Worm (Caenorhabditis elegans): ENCODE results near the gene F53C3.11.
A peak's percentile ranks its signal among the peaks of the same experiment; 100 is the strongest.

Gene F53C3.11

ce11 chrII:3896920-3897319 is 9.6 kb downstream of the F53C3.11 start:
- TF ChIP-seq ztf-1 (GFP tag; conservative IDR thresholded peaks at IDR 0.05) = no peak
- TF ChIP-seq snpc-4 (tag; optimal IDR thresholded peaks at IDR 0.05) = no peak
- no peak for TF ChIP-seq mbf-1 (tag; optimal IDR thresholded peaks at IDR 0.05)
- no peak for TF ChIP-seq nhr-10 (tag; optimal IDR thresholded peaks at IDR 0.05)
- no peak for TF ChIP-seq ztf-11 (tag; optimal IDR thresholded peaks at IDR 0.05)
- TF ChIP-seq nhr-6 (tag; optimal IDR thresholded peaks at IDR 0.05) = no peak
- TF ChIP-seq ceh-82 (tag; optimal IDR thresholded peaks at IDR 0.05) = no peak
- no peak for TF ChIP-seq nhr-11 (tag; optimal IDR thresholded peaks at IDR 0.05)
- no peak for TF ChIP-seq lin-11 (tag; optimal IDR thresholded peaks at IDR 0.05)
- peak; percentile 78 for TF ChIP-seq crh-2 (tag; optimal IDR thresholded peaks at IDR 0.05)
- peak; percentile 10 for TF ChIP-seq gmeb-1 (tag; optimal IDR thresholded peaks at IDR 0.05)
- no peak for TF ChIP-seq ztf-4 (tag; optimal IDR thresholded peaks at IDR 0.05)
- TF ChIP-seq dmd-4 (tag; optimal IDR thresholded peaks at IDR 0.05) = no peak
- no peak for TF ChIP-seq egl-27 (tag; optimal IDR thresholded peaks at IDR 0.05)
- no peak for TF ChIP-seq fos-1 (tag; optimal IDR thresholded peaks at IDR 0.05)
- TF ChIP-seq ZK546.5 (tag; optimal IDR thresholded peaks at IDR 0.05) = no peak
- TF ChIP-seq mdl-1 (tag; optimal IDR thresholded peaks at IDR 0.05) = no peak
- TF ChIP-seq elt-3 (tag; optimal IDR thresholded peaks at IDR 0.05) = no peak
- no peak for TF ChIP-seq mab-5 (tag; optimal IDR thresholded peaks at IDR 0.05)
- no peak for TF ChIP-seq nhr-23 (tag; optimal IDR thresholded peaks at IDR 0.05)
- TF ChIP-seq ama-1 (optimal IDR thresholded peaks at IDR 0.05) = no peak
- TF ChIP-seq R02D3.7 (tag; optimal IDR thresholded peaks at IDR 0.05) = no peak
- peak; percentile 38 for TF ChIP-seq nhr-21 (tag; optimal IDR thresholded peaks at IDR 0.05)
- peak; percentile 73 for TF ChIP-seq F13H6.1 (tag; optimal IDR thresholded peaks at IDR 0.05)
- TF ChIP-seq sma-3 (GFP tag; optimal IDR thresholded peaks at IDR 0.05) = peak; percentile 14
- TF ChIP-seq nhr-25 (tag; optimal IDR thresholded peaks at IDR 0.05) = peak; percentile 48
- no peak for TF ChIP-seq nhr-12 (tag; optimal IDR thresholded peaks at IDR 0.05)
- TF ChIP-seq C34F6.9 (tag; optimal IDR thresholded peaks at IDR 0.05) = peak; percentile 59
- no peak for TF ChIP-seq lin-39 (tag; optimal IDR thresholded peaks at IDR 0.05)
- no peak for TF ChIP-seq peb-1 (tag; optimal IDR thresholded peaks at IDR 0.05)
- TF ChIP-seq nhr-129 (tag; optimal IDR thresholded peaks at IDR 0.05) = peak; percentile 27
- no peak for TF ChIP-seq elt-1 (tag; optimal IDR thresholded peaks at IDR 0.05)
- TF ChIP-seq unc-62 (GFP tag; optimal IDR thresholded peaks at IDR 0.05) = no peak
- TF ChIP-seq lin-13 (GFP tag; optimal IDR thresholded peaks at IDR 0.05) = peak; percentile 59
- no peak for TF ChIP-seq sem-4 (tag; optimal IDR thresholded peaks at IDR 0.05)
- no peak for TF ChIP-seq nhr-77 (tag; optimal IDR thresholded peaks at IDR 0.05)
- no peak for TF ChIP-seq alr-1 (tag; optimal IDR thresholded peaks at IDR 0.05)
- no peak for TF ChIP-seq nhr-237 (tag; optimal IDR thresholded peaks at IDR 0.05)
- TF ChIP-seq zag-1 (tag; optimal IDR thresholded peaks at IDR 0.05) = no peak
- no peak for TF ChIP-seq ceh-16 (tag; optimal IDR thresholded peaks at IDR 0.05)
- peak in 1 of 2 experiments; percentile 57 for TF ChIP-seq lsy-2 (tag; optimal IDR thresholded peaks at IDR 0.05)
- no peak for TF ChIP-seq skn-1 (tag; optimal IDR thresholded peaks at IDR 0.05)
- peak; percentile 50 for TF ChIP-seq unc-55 (GFP tag; optimal IDR thresholded peaks at IDR 0.05)
- TF ChIP-seq blmp-1 (tag; optimal IDR thresholded peaks at IDR 0.05; ENCODE audit: insufficient read depth) = no peak
- TF ChIP-seq aly-2 (tag; optimal IDR thresholded peaks at IDR 0.05) = no peak
- TF ChIP-seq Y55F3AM.14 (GFP tag; optimal IDR thresholded peaks at IDR 0.05) = no peak
- TF ChIP-seq unc-39 (tag; optimal IDR thresholded peaks at IDR 0.05) = no peak
- peak; percentile 85 for TF ChIP-seq sma-9 (GFP tag; optimal IDR thresholded peaks at IDR 0.05)
- no peak for TF ChIP-seq sma-9 (tag; optimal IDR thresholded peaks at IDR 0.05)

DNA sequence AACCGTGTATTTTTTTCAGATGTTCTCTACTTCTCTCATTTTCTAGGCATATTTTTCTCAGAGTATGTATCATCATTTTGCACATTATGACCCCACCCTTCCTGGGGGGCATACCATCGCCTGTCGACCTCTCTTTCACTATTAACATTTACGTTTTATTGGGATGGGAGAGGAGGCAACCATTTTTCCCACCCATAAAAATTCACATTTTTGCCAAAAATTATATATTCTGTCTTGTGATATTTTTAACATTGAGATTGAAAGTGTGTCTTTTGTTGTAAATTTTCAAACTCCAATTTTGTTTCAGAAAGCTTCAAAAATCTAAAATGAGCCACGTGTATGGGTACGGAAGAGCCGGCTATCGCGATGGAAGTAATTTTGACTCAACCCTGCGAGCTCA is 11.8 kb downstream of the F53C3.11 start, which contains the start of gene F53C3.7:
TSS of gene F53C3.7 (plus strand) at position 301 of the 400 bp plus-strand sequence.
- TF ChIP-seq peb-1 (tag; optimal IDR thresholded peaks at IDR 0.05) = no peak
- TF ChIP-seq gmeb-1 (tag; optimal IDR thresholded peaks at IDR 0.05) = no peak
- no peak for TF ChIP-seq mdl-1 (tag; optimal IDR thresholded peaks at IDR 0.05)

All from whole organism, L2 larva.